Worm (Caenorhabditis elegans) whole organism, young adult: ENCODE results near the gene let-716.

Experiments used
- B0336.3 ChIP-seq: fragments of 200-800 bp; sonication (Bioruptor generic); IDR thresholded peaks from 2 replicates; pipeline ENCODE4 v1.3.6; 2022; ENCODE audit warnings: missing genetic modification characterization, missing compliant biosample characterization
- F49E8.2 ChIP-seq: sonication (generic microtip); optimal IDR thresholded peaks from 3 replicates; lab custom pipeline; 2017; ENCODE audit warnings: missing genetic modification characterization, mild to moderate bottlenecking, missing compliant biosample characterization, antibody characterized with exemption, moderate library complexity; ENCODE audit not compliant: insufficient read depth
- rpc-1 ChIP-seq, 2 experiments: fragments of 150-350 bp in 1 of 2; sonication (generic microtip) in 1 of 2; optimal IDR thresholded peaks; 2 replicates each; lab custom pipeline; 2014 to 2018; ENCODE audit warnings: missing biosample characterization in 1 of 2, missing genetic modification characterization in 1 of 2, missing genetic modification reagents in 1 of 2, missing genotype in 1 of 2

DNA sequence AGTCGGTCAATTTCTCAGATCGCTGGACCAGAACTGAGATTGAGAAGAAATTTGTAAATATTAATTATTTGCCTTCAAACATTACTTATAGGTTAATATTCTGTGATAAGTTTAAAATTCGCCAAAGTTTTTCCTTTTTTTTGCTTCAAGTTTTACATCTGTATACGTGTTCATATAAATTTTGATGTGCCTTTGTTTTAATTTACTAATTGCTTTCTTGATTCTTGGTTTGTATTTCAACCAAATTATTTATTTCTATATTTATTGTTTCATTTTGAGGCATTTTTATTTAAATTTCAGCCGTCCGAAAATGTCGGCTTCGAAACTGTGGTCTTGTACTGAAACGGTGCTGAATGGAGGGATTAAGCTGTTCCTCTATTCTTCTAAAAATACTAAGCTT lies 53.0 kb downstream of the let-716 start, which contains the start of gene C05D11.1:
- no peak for TF ChIP-seq B0336.3 (GFP tag; lab: Robert Waterston, UW)
- TF ChIP-seq F49E8.2 (tag; lab: Kevin White, UChicago): no peak
- no peak for TF ChIP-seq rpc-1 (optimal IDR thresholded peaks at IDR 0.05; lab: Kevin White, UChicago)
- no peak for TF ChIP-seq rpc-1 (tag; optimal IDR thresholded peaks at IDR 0.05; lab: Kevin White, UChicago)
